Worm (Caenorhabditis elegans) whole organism, L4/young adult: ENCODE measurements around the gene T08G2.2.

Experiments
- W03F9.2 ChIP-seq: fragments of 150-350 bp; optimal IDR thresholded peaks from 2 replicates; lab custom pipeline; 2014; ENCODE audit warnings: missing biosample characterization, missing genetic modification characterization
- dao-5 ChIP-seq: sonication (generic microtip); optimal IDR thresholded peaks from 2 replicates; lab custom pipeline; 2016; ENCODE audit warnings: missing genotype, missing genetic modification characterization, moderate library complexity, missing compliant biosample characterization
- him-1 ChIP-seq: sonication (generic microtip); optimal IDR thresholded peaks from 2 replicates; lab custom pipeline; 2016; ENCODE audit warnings: missing genotype, missing genetic modification reagents, missing genetic modification characterization, missing compliant biosample characterization

ce11 chrX:17215753-17216152 lies 6.6 kb upstream of the T08G2.2 start:
- TF ChIP-seq him-1 (no peak), dao-5 (tag; lab: Kevin White, UChicago) (no peak), W03F9.2 (no peak)
